Worm (Caenorhabditis elegans): ENCODE results near the gene dpy-9.

The dpy-9 gene

ce11 chrIV:274185-274584, 15.2 kb upstream of the dpy-9 start, which contains the start of gene sma-10:
Gene sma-10 (plus strand): TSS chrIV:274420.
- TF ChIP-seq elt-2 (tag; optimal IDR thresholded peaks at IDR 0.05) (peak; percentile 63), dve-1 (tag; optimal IDR thresholded peaks at IDR 0.05) (peak; percentile 13), che-1 (tag; optimal IDR thresholded peaks at IDR 0.05) (no peak)

DNA sequence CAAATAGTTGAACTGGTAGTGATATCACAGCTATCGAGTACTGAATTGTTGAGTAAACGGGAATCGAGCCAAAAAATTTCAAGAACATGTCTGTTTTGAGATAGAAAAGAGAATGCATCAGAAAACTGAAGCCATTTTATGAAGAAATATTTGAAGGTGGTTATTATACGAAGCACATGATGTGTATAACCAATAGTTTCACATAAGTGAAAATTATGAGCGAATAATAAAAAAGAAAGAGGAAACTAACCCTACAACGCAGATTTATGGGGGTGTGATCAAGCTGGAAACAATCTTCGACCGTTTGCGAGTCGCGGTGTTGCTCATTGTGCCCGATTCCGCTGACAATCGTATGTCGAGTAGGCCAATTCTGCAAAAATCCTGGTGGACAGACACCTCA, 14.3 kb upstream of the dpy-9 start, which contains the start of gene srh-282:
TSS of gene srh-282 (minus strand) at position 101 of the 400 bp plus-strand sequence.
- no peak for TF ChIP-seq pqm-1 (tag; optimal IDR thresholded peaks at IDR 0.05)
- no peak for TF ChIP-seq pha-4 (tag; optimal IDR thresholded peaks at IDR 0.05)
- no peak for TF ChIP-seq nfya-1 (tag; optimal IDR thresholded peaks at IDR 0.05)
- no peak for TF ChIP-seq hlh-8 (tag; optimal IDR thresholded peaks at IDR 0.05)
- TF ChIP-seq pat-9 (tag; optimal IDR thresholded peaks at IDR 0.05), result no peak
- TF ChIP-seq ceh-45 (GFP tag; IDR thresholded peaks at IDR 0.05), result no peak
- no peak for TF ChIP-seq T23F11.4 (GFP tag; optimal IDR thresholded peaks at IDR 0.05)
- no peak for TF ChIP-seq hlh-15 (tag; optimal IDR thresholded peaks at IDR 0.05)
- TF ChIP-seq C08G9.2 (tag; optimal IDR thresholded peaks at IDR 0.05), result no peak
- no peak for TF ChIP-seq fax-1 (tag; optimal IDR thresholded peaks at IDR 0.05)
- no peak for TF ChIP-seq pha-2 (tag; optimal IDR thresholded peaks at IDR 0.05)
- no peak for TF ChIP-seq lim-6 (tag; optimal IDR thresholded peaks at IDR 0.05)
- no peak for TF ChIP-seq dve-1 (tag; optimal IDR thresholded peaks at IDR 0.05)

DNA sequence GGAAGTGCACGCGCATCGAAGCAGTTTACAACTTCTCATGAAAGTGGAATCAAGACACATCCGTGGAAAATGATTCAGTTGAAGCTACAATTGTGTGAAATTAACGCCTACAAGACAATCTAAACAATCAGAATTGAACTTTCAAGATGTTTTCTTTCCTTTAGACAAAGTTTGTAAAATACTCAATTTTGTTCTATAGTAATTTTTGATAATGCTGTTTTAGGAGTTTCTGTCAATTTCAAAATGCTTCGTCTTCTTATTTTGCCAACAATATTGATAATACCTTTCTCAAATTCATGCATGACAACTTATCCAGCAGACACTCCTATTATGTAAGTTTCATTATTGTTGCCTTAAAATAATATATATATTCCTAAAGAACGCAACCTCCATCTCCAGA, 10.1 kb upstream of the dpy-9 start, which contains the start of gene T21D12.11:
TSS of gene T21D12.11 (plus strand) at position 301 of the 400 bp plus-strand sequence.
- TF ChIP-seq dmd-4 (tag; optimal IDR thresholded peaks at IDR 0.05; ENCODE audit: borderline replicate concordance) (no peak), ets-4 (tag; optimal IDR thresholded peaks at IDR 0.05) (no peak), fax-1 (tag; optimal IDR thresholded peaks at IDR 0.05) (no peak), tbx-2 (tag; optimal IDR thresholded peaks at IDR 0.05) (no peak), lim-6 (tag; optimal IDR thresholded peaks at IDR 0.05) (no peak), syd-9 (tag; optimal IDR thresholded peaks at IDR 0.05) (no peak), ref-2 (tag; optimal IDR thresholded peaks at IDR 0.05) (no peak), sox-4 (tag; optimal IDR thresholded peaks at IDR 0.05) (no peak)

- TF ChIP-seq fax-1 (tag; optimal IDR thresholded peaks at IDR 0.05) (no peak), ceh-31 (tag; optimal IDR thresholded peaks at IDR 0.05) (no peak), ets-4 (tag; optimal IDR thresholded peaks at IDR 0.05) (no peak), unc-86 (tag; optimal IDR thresholded peaks at IDR 0.05) (no peak), elt-4 (tag; optimal IDR thresholded peaks at IDR 0.05) (no peak), ceh-18 (tag; optimal IDR thresholded peaks at IDR 0.05) (no peak), sdc-2 (tag; optimal IDR thresholded peaks at IDR 0.05) (no peak), ceh-30 (tag; optimal IDR thresholded peaks at IDR 0.05) (no peak), hlh-15 (tag; optimal IDR thresholded peaks at IDR 0.05) (no peak), fkh-10 (GFP tag; optimal IDR thresholded peaks at IDR 0.05) (no peak), dve-1 (tag; optimal IDR thresholded peaks at IDR 0.05) (no peak), pax-1 (tag; optimal IDR thresholded peaks at IDR 0.05) (no peak), sox-2 (GFP tag; IDR thresholded peaks at IDR 0.05) (no peak), pha-2 (tag; optimal IDR thresholded peaks at IDR 0.05) (no peak), pros-1 (tag; optimal IDR thresholded peaks at IDR 0.05) (no peak), ceh-19 (GFP tag; optimal IDR thresholded peaks at IDR 0.05) (no peak), C08G9.2 (tag; optimal IDR thresholded peaks at IDR 0.05) (no peak)
Measured at ce11 chrIV:266148-266547, 7.1 kb upstream of the dpy-9 start, which contains the start of gene T21D12.12. Gene T21D12.12 (plus strand): TSS chrIV:266448.

DNA sequence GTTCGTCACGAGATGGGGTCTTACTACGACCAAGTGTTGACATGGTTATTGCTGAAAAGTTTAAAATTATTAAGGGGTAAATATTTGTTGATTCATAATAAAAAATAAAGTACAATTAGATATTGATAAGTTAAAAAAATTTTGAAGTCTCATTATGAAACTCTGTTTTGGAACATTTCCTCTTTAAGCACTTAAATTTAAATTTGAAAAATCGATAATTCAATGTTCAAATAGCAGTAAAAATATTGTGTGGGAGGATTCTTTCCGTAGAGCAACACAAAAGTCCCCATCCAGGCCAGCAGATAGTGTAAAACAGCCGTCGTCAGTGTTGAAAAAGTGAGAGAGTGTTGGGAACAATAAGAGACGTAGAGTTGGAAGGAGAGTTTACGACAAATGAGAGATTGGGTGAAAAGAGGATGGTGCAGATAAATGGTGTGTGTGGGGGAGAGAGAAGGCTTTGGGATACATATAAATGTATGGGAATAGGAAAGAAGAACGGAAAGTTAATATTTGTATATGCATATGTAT, 5.2 kb upstream of the dpy-9 start, which contains the start of gene pat-6:
TSS of gene pat-6 (minus strand) at position 51 of the 528 bp plus-strand sequence.
- TF ChIP-seq ttx-3 (tag; optimal IDR thresholded peaks at IDR 0.05), result no peak
- TF ChIP-seq ceh-30 (tag; optimal IDR thresholded peaks at IDR 0.05), result no peak
- peak; percentile 42 for TF ChIP-seq unc-55 (GFP tag; optimal IDR thresholded peaks at IDR 0.05)
- no peak for TF ChIP-seq pros-1 (tag; optimal IDR thresholded peaks at IDR 0.05)
- TF ChIP-seq hlh-13 (GFP tag; optimal IDR thresholded peaks at IDR 0.05), result no peak
- no peak for TF ChIP-seq fkh-10 (GFP tag; optimal IDR thresholded peaks at IDR 0.05)
- TF ChIP-seq ama-1 (optimal IDR thresholded peaks at IDR 0.05), result no peak
- no peak for TF ChIP-seq dve-1 (tag; optimal IDR thresholded peaks at IDR 0.05)
- peak; percentile 36 for TF ChIP-seq ceh-31 (tag; optimal IDR thresholded peaks at IDR 0.05)
- TF ChIP-seq nhr-11 (tag; optimal IDR thresholded peaks at IDR 0.05), result no peak
- TF ChIP-seq unc-86 (tag; optimal IDR thresholded peaks at IDR 0.05), result no peak
- TF ChIP-seq elt-2 (tag; optimal IDR thresholded peaks at IDR 0.05), result no peak
- peak; percentile 1 for TF ChIP-seq pax-1 (tag; optimal IDR thresholded peaks at IDR 0.05)
- TF ChIP-seq fkh-6 (tag; optimal IDR thresholded peaks at IDR 0.05), result no peak
- no peak for TF ChIP-seq eyg-1 (tag; optimal IDR thresholded peaks at IDR 0.05)
- no peak for TF ChIP-seq pqm-1 (tag; optimal IDR thresholded peaks at IDR 0.05)
- peak; percentile 26 for TF ChIP-seq ceh-18 (tag; optimal IDR thresholded peaks at IDR 0.05)
- no peak for TF ChIP-seq nhr-232 (tag; optimal IDR thresholded peaks at IDR 0.05)
- no peak for TF ChIP-seq pat-9 (tag; optimal IDR thresholded peaks at IDR 0.05)
- TF ChIP-seq sdc-2 (tag; optimal IDR thresholded peaks at IDR 0.05), result no peak
- peak; percentile 57 for TF ChIP-seq nfya-1 (tag; optimal IDR thresholded peaks at IDR 0.05)
- no peak for TF ChIP-seq pha-2 (tag; optimal IDR thresholded peaks at IDR 0.05)
- no peak for TF ChIP-seq sox-2 (GFP tag; IDR thresholded peaks at IDR 0.05)

Data from whole organism, late embryonic.